Worm (Caenorhabditis elegans): ENCODE measurements around the gene K09E9.3.

The K09E9.3 gene

ce11 chrX:15606585-15607276 lies 6.9 kb downstream of the K09E9.3 start, which contains the start of gene rab-14 (continued):
- TF ChIP-seq ama-1 (optimal IDR thresholded peaks at IDR 0.05) (no peak), ama-1 (GFP tag; optimal IDR thresholded peaks at IDR 0.05) (no peak), unc-62 (GFP tag; optimal IDR thresholded peaks at IDR 0.05) (peak; percentile 12), rcor-1 (GFP tag; IDR thresholded peaks at IDR 0.05) (no peak), lir-1 (GFP tag; conservative IDR thresholded peaks at IDR 0.05) (no peak), ccch-3 (GFP tag; optimal IDR thresholded peaks at IDR 0.05) (no peak), D2030.7 (GFP tag; IDR thresholded peaks at IDR 0.05) (no peak), ceh-27 (GFP tag; optimal IDR thresholded peaks at IDR 0.05) (peak; percentile 74), pbrm-1 (GFP tag; IDR thresholded peaks at IDR 0.05) (peak; percentile 33; the same call in 1 of the 2 replicates), nhr-120 (GFP tag; IDR thresholded peaks at IDR 0.05) (no peak), egrh-3 (GFP tag; IDR thresholded peaks at IDR 0.05) (no peak), nhr-27 (tag; optimal IDR thresholded peaks at IDR 0.05) (no peak), rec-8 (tag; optimal IDR thresholded peaks at IDR 0.05) (no peak), snpc-1.3 (tag; optimal IDR thresholded peaks at IDR 0.05; ENCODE audit: insufficient read depth) (no peak), snpc-4 (GFP tag; optimal IDR thresholded peaks at IDR 0.05) (no peak), snpc-4 (tag; optimal IDR thresholded peaks at IDR 0.05) (peak in 1 of 4 experiments; percentile 4), die-1 (tag; optimal IDR thresholded peaks at IDR 0.05) (no peak), ets-4 (GFP tag; optimal IDR thresholded peaks at IDR 0.05) (no peak), lsl-1 (GFP tag; optimal IDR thresholded peaks at IDR 0.05) (no peak), ZK185.1 (tag; optimal IDR thresholded peaks at IDR 0.05; ENCODE audit: poor library complexity, severe bottlenecking) (no peak), mxl-1 (tag; optimal IDR thresholded peaks at IDR 0.05) (no peak), mcd-1 (GFP tag; IDR thresholded peaks at IDR 0.05) (peak; percentile 53; the same call in 1 of the 2 replicates), zim-3 (tag; optimal IDR thresholded peaks at IDR 0.05) (no peak), ztf-18 (tag; optimal IDR thresholded peaks at IDR 0.05) (no peak), athp-1 (tag; optimal IDR thresholded peaks at IDR 0.05) (no peak), madf-3 (GFP tag; IDR thresholded peaks at IDR 0.05) (peak; percentile 75; the same call in 1 of the 2 replicates), F23B12.7 (tag; optimal IDR thresholded peaks at IDR 0.05; ENCODE audit: insufficient read depth) (no peak), T07F8.4 (tag; optimal IDR thresholded peaks at IDR 0.05) (no peak), nfyb-1 (GFP tag; IDR thresholded peaks at IDR 0.05) (peak; percentile 80), tlf-1 (GFP tag; optimal IDR thresholded peaks at IDR 0.05) (no peak), akir-1 (GFP tag; optimal IDR thresholded peaks at IDR 0.05) (no peak), ztf-25 (GFP tag; IDR thresholded peaks at IDR 0.05) (no peak), him-1 (tag; optimal IDR thresholded peaks at IDR 0.05) (no peak), B0261.1 (tag; optimal IDR thresholded peaks at IDR 0.05) (no peak), let-607 (tag; optimal IDR thresholded peaks at IDR 0.05) (no peak), C17E4.6 (GFP tag; IDR thresholded peaks at IDR 0.05) (no peak), sdz-38 (tag; optimal IDR thresholded peaks at IDR 0.05) (no peak), ceh-100 (GFP tag; IDR thresholded peaks at IDR 0.05) (no peak), nfya-2 (GFP tag; IDR thresholded peaks at IDR 0.05) (no peak), hlh-26 (GFP tag; conservative IDR thresholded peaks at IDR 0.05) (no peak), nhr-90 (tag; optimal IDR thresholded peaks at IDR 0.05) (no peak), nhr-179 (tag; optimal IDR thresholded peaks at IDR 0.05) (no peak), chd-7 (tag; optimal IDR thresholded peaks at IDR 0.05) (peak; percentile 45), K11D2.4 (GFP tag; IDR thresholded peaks at IDR 0.05) (peak; percentile 53; the same call in 1 of the 2 replicates), tbp1 (GFP tag; optimal IDR thresholded peaks at IDR 0.05) (peak; percentile 32), aptf-2 (GFP tag; conservative IDR thresholded peaks at IDR 0.05) (no peak), Y95B8A.8 (GFP tag; IDR thresholded peaks at IDR 0.05) (no peak), Y56A3A.18 (GFP tag; IDR thresholded peaks at IDR 0.05) (no peak)
